Fruit fly (Drosophila melanogaster): Measurements from ENCODE around the gene B52.

B52 gene

DNA sequence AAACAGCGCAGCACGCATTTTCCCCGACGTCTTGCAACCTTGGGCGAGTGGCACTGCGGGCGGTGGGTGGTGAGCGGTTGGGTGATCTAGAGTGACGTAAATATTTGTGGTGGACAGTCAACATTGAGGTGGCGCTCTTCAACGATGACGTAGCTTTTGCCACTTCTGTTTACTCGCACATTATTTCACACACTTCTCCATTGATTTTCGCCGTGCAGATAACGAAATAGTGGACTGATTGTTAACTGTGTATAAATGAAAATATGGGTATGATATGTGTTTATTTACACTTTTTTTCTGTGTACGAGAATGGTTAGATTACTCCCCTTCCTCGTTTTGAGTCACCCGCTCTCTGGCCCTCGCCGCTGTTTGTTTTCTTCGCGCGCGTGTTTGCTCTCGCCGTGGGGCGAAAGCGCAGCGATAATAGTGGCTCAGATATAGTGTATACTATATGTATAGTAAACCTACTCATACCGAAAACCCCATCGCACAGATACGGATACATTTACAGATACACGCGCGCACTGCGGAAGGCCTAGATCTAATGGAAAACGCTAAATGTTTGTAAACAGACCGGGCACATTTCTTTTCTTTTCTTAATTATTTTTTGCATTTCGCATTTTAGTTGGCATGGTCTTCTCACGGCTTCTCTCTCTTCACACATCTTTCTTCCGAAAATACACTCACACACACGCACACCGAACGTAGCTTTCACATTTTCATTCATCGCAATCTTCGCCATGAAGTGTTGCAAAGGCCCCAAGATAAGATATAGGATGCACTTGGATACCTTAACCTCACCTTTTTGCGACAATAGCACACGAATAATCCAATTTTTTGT lies 25.5 kb downstream of the B52 start, which contains the start of gene omd:
omd (minus strand) TSS at position 840 of the 841 bp plus-strand sequence.
- TF ChIP-seq CG9727 (GFP tag; optimal IDR thresholded peaks at IDR 0.05) (peak; percentile 76), Ravus (GFP tag; IDR thresholded peaks at IDR 0.05) (no peak; the same call in 1 of the 2 replicates), MTF-1 (GFP tag; optimal IDR thresholded peaks at IDR 0.05; ENCODE audit: borderline replicate concordance) (peak; percentile 75), CG11398 (GFP tag; optimal IDR thresholded peaks at IDR 0.05) (peak; percentile 31), CG7271 (tag; optimal IDR thresholded peaks at IDR 0.05) (no peak), CG12391 (tag; optimal IDR thresholded peaks at IDR 0.05) (peak; percentile 37), CG9932 (GFP tag; IDR thresholded peaks at IDR 0.05) (peak; percentile 52), trh (GFP tag; optimal IDR thresholded peaks at IDR 0.05) (peak; percentile 71), CG10274 (GFP tag; optimal IDR thresholded peaks at IDR 0.05) (peak; percentile 55), CG16779 (GFP tag; IDR thresholded peaks at IDR 0.05) (0 out of 2 replicates have a peak, but pooled peaks have one; percentile 10), CG32772 (GFP tag; IDR thresholded peaks at IDR 0.05) (peak; percentile 21; the same call in 1 of the 2 replicates), rib (GFP tag; IDR thresholded peaks at IDR 0.05) (peak; percentile 55), nmo (GFP tag; optimal IDR thresholded peaks at IDR 0.05) (peak; percentile 8), CG4424 (GFP tag; optimal IDR thresholded peaks at IDR 0.05) (peak; percentile 47), Camta (GFP tag; optimal IDR thresholded peaks at IDR 0.05) (peak; percentile 68), CG32532 (GFP tag; IDR thresholded peaks at IDR 0.05) (peak; percentile 43), lbe (GFP tag; optimal IDR thresholded peaks at IDR 0.05) (no peak), jing (GFP tag; optimal IDR thresholded peaks at IDR 0.05) (no peak), CG7963 (GFP tag; IDR thresholded peaks at IDR 0.05; ENCODE audit: partially characterized antibody) (no peak), p53 (GFP tag; optimal IDR thresholded peaks at IDR 0.05) (peak; percentile 39), dmrt99B (tag; optimal IDR thresholded peaks at IDR 0.05) (no peak), Ssrp (tag; optimal IDR thresholded peaks at IDR 0.05) (no peak), CG7928 (GFP tag; optimal IDR thresholded peaks at IDR 0.05) (peak; percentile 12), CG9437 (GFP tag; optimal IDR thresholded peaks at IDR 0.05) (no peak), Spps (tag; optimal IDR thresholded peaks at IDR 0.05) (no peak), CG12155 (GFP tag; optimal IDR thresholded peaks at IDR 0.05) (peak; percentile 8), Nf-YC (tag; optimal IDR thresholded peaks at IDR 0.05) (no peak), Eip74EF (GFP tag; optimal IDR thresholded peaks at IDR 0.05) (peak in 1 of 2 experiments; percentile 45), CG14860 (GFP tag; IDR thresholded peaks at IDR 0.05; ENCODE audit: partially characterized antibody) (no peak), CG10321 (GFP tag; IDR thresholded peaks at IDR 0.05) (no peak), Bteb2 (GFP tag; optimal IDR thresholded peaks at IDR 0.05) (peak; percentile 42), CG4730 (GFP tag; IDR thresholded peaks at IDR 0.05) (no peak), hkb (optimal IDR thresholded peaks at IDR 0.05) (no peak), hkb (GFP tag; IDR thresholded peaks at IDR 0.05) (peak; percentile 77), Hr78 (GFP tag; optimal IDR thresholded peaks at IDR 0.05) (no peak), CG5245 (GFP tag; optimal IDR thresholded peaks at IDR 0.05) (peak; percentile 33), lab (GFP tag; optimal IDR thresholded peaks at IDR 0.05) (peak; percentile 87), vvl (GFP tag; IDR thresholded peaks at IDR 0.05) (peak; percentile 64), CG33213 (GFP tag; optimal IDR thresholded peaks at IDR 0.05) (peak; percentile 55), E2f2 (GFP tag; IDR thresholded peaks at IDR 0.05) (0 out of 2 replicates have a peak, but pooled peaks have one; percentile 18), gcm2 (GFP tag; optimal IDR thresholded peaks at IDR 0.05) (peak; percentile 56), CG31441 (GFP tag; IDR thresholded peaks at IDR 0.05) (no peak), bowl (GFP tag; IDR thresholded peaks at IDR 0.05) (no peak), oc (tag; optimal IDR thresholded peaks at IDR 0.05) (no peak), CG15011 (GFP tag; optimal IDR thresholded peaks at IDR 0.05) (peak; percentile 70), crol (GFP tag; IDR thresholded peaks at IDR 0.05) (peak; percentile 75), CG17385 (GFP tag; optimal IDR thresholded peaks at IDR 0.05) (peak; percentile 61), CG18599 (GFP tag; optimal IDR thresholded peaks at IDR 0.05) (peak; percentile 88)
